Worm (Caenorhabditis elegans) whole organism, L4 larva: Measurements from ENCODE around the gene K03A11.5.
A peak's percentile ranks its signal among the peaks of the same experiment; 100 is the strongest.
"Not testable (repeated sequence)": the region's sequence is repeated elsewhere in the genome, so short reads cannot be mapped to it uniquely, and the experiment has no call there.

Experiments
- F10B5.3 ChIP-seq: sonication (generic microtip); optimal IDR thresholded peaks from 2 replicates; lab custom pipeline; 2016; ENCODE audit warnings: mild to moderate bottlenecking, missing genetic modification characterization, missing compliant biosample characterization
- lin-39 ChIP-seq: fragments of 150-350 bp; optimal IDR thresholded peaks from 2 replicates; lab custom pipeline; 2014; ENCODE audit warnings: missing biosample characterization, missing genetic modification reagents, missing genetic modification characterization
- lsy-2 ChIP-seq, 2 experiments: fragments of 150-350 bp in 1 of 2; sonication (generic microtip) in 1 of 2; optimal IDR thresholded peaks; 2 replicates each; lab custom pipeline; 2014 to 2017; ENCODE audit warnings: missing biosample characterization in 2 of 2, missing genetic modification characterization in 2 of 2
- nhr-48 ChIP-seq: sonication (generic microtip); optimal IDR thresholded peaks from 2 replicates; lab custom pipeline; 2016; ENCODE audit warnings: mild to moderate bottlenecking, missing genetic modification characterization, missing compliant biosample characterization
- nhr-76 ChIP-seq: fragments of 150-350 bp; optimal IDR thresholded peaks from 2 replicates; lab custom pipeline; 2014; ENCODE audit warnings: missing biosample characterization, missing genetic modification characterization
- unc-62 ChIP-seq, 3 experiments: fragments of 150-350 bp in 1 of 3; sonication (generic microtip); optimal IDR thresholded peaks in 2 of 3; peaks in 1 of 3; 1 replicate in 1 of 3; 2 replicates in 2 of 3; lab custom pipeline; 2014 to 2017; ENCODE audit warnings: missing biosample characterization in 3 of 3, missing genetic modification characterization in 3 of 3, missing genetic modification reagents in 3 of 3, missing genotype in 1 of 3

DNA sequence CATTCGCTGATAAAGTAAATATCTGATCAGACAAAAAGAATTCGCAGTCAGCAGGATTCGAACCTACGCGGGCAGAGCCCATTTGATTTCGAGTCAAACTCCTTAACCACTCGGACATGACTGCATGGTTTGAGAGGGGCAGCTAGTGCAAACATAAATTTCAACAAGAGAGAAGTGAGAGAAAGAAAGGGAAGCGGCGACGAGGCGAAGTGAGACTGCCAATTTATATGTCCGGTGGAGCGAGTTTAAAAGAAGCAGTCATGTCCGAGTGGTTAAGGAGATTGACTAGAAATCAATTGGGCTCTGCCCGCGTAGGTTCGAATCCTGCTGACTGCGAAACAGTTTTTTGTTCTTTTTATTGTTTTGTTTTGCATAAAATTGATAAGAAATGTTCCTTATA lies 17.0 kb upstream of the K03A11.5 start:
- TF ChIP-seq lsy-2 (tag; optimal IDR thresholded peaks at IDR 0.05; lab: Kevin White, UChicago) (peak in 1 of 2 experiments; percentile 45), unc-62 (GFP tag; optimal IDR thresholded peaks at IDR 0.05 in 1 of 2; lab: Kevin White, UChicago) (peak in 1 of 2 experiments; percentile 97), F10B5.3 (tag; lab: Kevin White, UChicago) (peak; percentile 57), nhr-48 (tag; lab: Kevin White, UChicago) (peak; percentile 80)
- TF ChIP-seq unc-62 (tag; optimal IDR thresholded peaks at IDR 0.05; lab: Kevin White, UChicago); lin-39 (tag; lab: Kevin White, UChicago); nhr-76 (tag; lab: Kevin White, UChicago): not testable (repeated sequence)
